Worm (Caenorhabditis elegans) whole organism, mixed stage, embryonic: ENCODE results near the gene D1053.4.

Experiments used
- bed-3 ChIP-seq: fragments of 200-800 bp; sonication (Bioruptor generic); optimal IDR thresholded peaks from 3 replicates; lab custom pipeline; 2018; ENCODE audit warnings: mild to moderate bottlenecking, missing genetic modification characterization, moderate library complexity, missing compliant biosample characterization
- blmp-1 ChIP-seq: fragments of 150-350 bp; optimal IDR thresholded peaks from 2 replicates; lab custom pipeline; 2014; ENCODE audit warnings: missing biosample characterization, missing genetic modification characterization
- ceh-39 ChIP-seq: fragments of 150-350 bp; optimal IDR thresholded peaks from 2 replicates; lab custom pipeline; 2014; ENCODE audit warnings: missing biosample characterization, missing genetic modification characterization
- ceh-83 ChIP-seq: fragments of 200-800 bp; sonication (Bioruptor generic); optimal IDR thresholded peaks from 2 replicates; lab custom pipeline; 2018; ENCODE audit warnings: mild to moderate bottlenecking, missing genetic modification characterization, missing compliant biosample characterization
- ces-1 ChIP-seq: fragments of 150-350 bp; optimal IDR thresholded peaks from 2 replicates; lab custom pipeline; 2014; ENCODE audit warnings: missing biosample characterization, missing genetic modification reagents, missing genetic modification characterization
- cnd-1 ChIP-seq: fragments of 200-800 bp; sonication (Bioruptor generic); optimal IDR thresholded peaks from 2 replicates; lab custom pipeline; 2018; ENCODE audit warnings: mild to moderate bottlenecking, missing genetic modification characterization, missing compliant biosample characterization
- elt-1 ChIP-seq: sonication (generic microtip); optimal IDR thresholded peaks from 2 replicates; lab custom pipeline; 2017; ENCODE audit warnings: missing genetic modification characterization, mild to moderate bottlenecking, missing compliant biosample characterization, antibody characterized with exemption, moderate library complexity, borderline replicate concordance; ENCODE audit not compliant: insufficient read depth
- elt-3 ChIP-seq: fragments of 150-350 bp; optimal IDR thresholded peaks from 2 replicates; lab custom pipeline; 2014; ENCODE audit warnings: missing biosample characterization, missing genetic modification characterization
- ham-2 ChIP-seq: fragments of 200-800 bp; sonication (Bioruptor generic); optimal IDR thresholded peaks from 2 replicates; lab custom pipeline; 2018; ENCODE audit warnings: mild to moderate bottlenecking, missing genetic modification characterization, missing compliant biosample characterization
- hlh-1 ChIP-seq: fragments of 150-350 bp; optimal IDR thresholded peaks from 2 replicates; lab custom pipeline; 2014; ENCODE audit warnings: missing biosample characterization, missing genetic modification reagents, missing genetic modification characterization
- lin-13 ChIP-seq: fragments of 150-350 bp; optimal IDR thresholded peaks from 2 replicates; lab custom pipeline; 2014; ENCODE audit warnings: missing biosample characterization, missing genetic modification characterization
- lin-32 ChIP-seq: fragments of 200-800 bp; sonication (Bioruptor generic); optimal IDR thresholded peaks from 2 replicates; lab custom pipeline; 2018; ENCODE audit warnings: mild to moderate bottlenecking, missing genetic modification characterization, missing compliant biosample characterization
- mab-5 ChIP-seq: fragments of 150-350 bp; optimal IDR thresholded peaks from 2 replicates; lab custom pipeline; 2014; ENCODE audit warnings: missing biosample characterization, missing genetic modification characterization
- mep-1 ChIP-seq: fragments of 150-350 bp; optimal IDR thresholded peaks from 2 replicates; lab custom pipeline; 2017; ENCODE audit warnings: missing biosample characterization, missing genetic modification reagents, missing genetic modification characterization, inconsistent platforms
- nhr-12 ChIP-seq: fragments of 150-350 bp; optimal IDR thresholded peaks from 2 replicates; lab custom pipeline; 2014; ENCODE audit warnings: missing biosample characterization, missing genetic modification characterization
- nhr-2 ChIP-seq: fragments of 150-350 bp; optimal IDR thresholded peaks from 2 replicates; lab custom pipeline; 2014; ENCODE audit warnings: missing biosample characterization, missing genetic modification characterization
- pha-4 ChIP-seq: fragments of 150-350 bp; optimal IDR thresholded peaks from 2 replicates; lab custom pipeline; 2018; ENCODE audit warnings: missing biosample characterization, missing genetic modification reagents, missing genetic modification characterization
- sem-2 ChIP-seq: fragments of 200-800 bp; sonication (Bioruptor generic); optimal IDR thresholded peaks from 2 replicates; lab custom pipeline; 2018; ENCODE audit warnings: mild to moderate bottlenecking, missing genetic modification characterization, missing compliant biosample characterization
- tbx-8 ChIP-seq: fragments of 200-800 bp; sonication (Bioruptor generic); optimal IDR thresholded peaks from 2 replicates; lab custom pipeline; 2018; ENCODE audit warnings: mild to moderate bottlenecking, missing genetic modification characterization, moderate library complexity, missing compliant biosample characterization
- unc-120 ChIP-seq: sonication (generic microtip); optimal IDR thresholded peaks from 2 replicates; lab custom pipeline; 2017; ENCODE audit warnings: missing genetic modification characterization, missing compliant biosample characterization; ENCODE audit not compliant: poor library complexity, severe bottlenecking
- zip-8 ChIP-seq: fragments of 150-350 bp; optimal IDR thresholded peaks from 2 replicates; lab custom pipeline; 2014; ENCODE audit warnings: missing biosample characterization, missing genetic modification characterization
- ztf-11 ChIP-seq: fragments of 150-350 bp; optimal IDR thresholded peaks from 2 replicates; lab custom pipeline; 2014; ENCODE audit warnings: missing biosample characterization, missing genetic modification characterization

The D1053.4 gene

ce11 chrX:11679211-11679977 is 44.2 kb downstream of the D1053.4 start:
- TF ChIP-seq ztf-11 (no peak), elt-1 (tag; lab: Kevin White, UChicago) (no peak), hlh-1 (no peak), cnd-1 (tag; lab: Kevin White, UChicago) (no peak), ham-2 (GFP tag; lab: Kevin White, UChicago) (no peak), mep-1 (tag; lab: Kevin White, UChicago) (no peak), elt-3 (tag; lab: Kevin White, UChicago) (no peak), sem-2 (GFP tag; lab: Kevin White, UChicago) (no peak), pha-4 (no peak), unc-120 (tag; lab: Kevin White, UChicago) (no peak), ceh-39 (tag; lab: Kevin White, UChicago) (no peak), ces-1 (GFP tag; lab: Kevin White, UChicago) (no peak), blmp-1 (no peak)

ce11 chrX:11675573-11675972 is 48.0 kb downstream of the D1053.4 start:
- TF ChIP-seq ceh-83 (GFP tag; lab: Kevin White, UChicago) (no peak), sem-2 (GFP tag; lab: Kevin White, UChicago) (no peak), blmp-1 (no peak), bed-3 (no peak), zip-8 (tag; lab: Kevin White, UChicago) (no peak), nhr-2 (tag; lab: Kevin White, UChicago) (peak; percentile 49), mab-5 (tag; lab: Kevin White, UChicago) (no peak), elt-3 (tag; lab: Kevin White, UChicago) (no peak), nhr-12 (tag; lab: Kevin White, UChicago) (no peak), elt-1 (tag; lab: Kevin White, UChicago) (no peak), ces-1 (GFP tag; lab: Kevin White, UChicago) (no peak), lin-32 (GFP tag; lab: Kevin White, UChicago) (no peak), cnd-1 (tag; lab: Kevin White, UChicago) (peak; percentile 73)

- TF ChIP-seq elt-1 (tag; lab: Kevin White, UChicago): no peak
- TF ChIP-seq mab-5 (tag; lab: Kevin White, UChicago): no peak
- TF ChIP-seq tbx-8 (GFP tag; lab: Kevin White, UChicago): no peak
- TF ChIP-seq cnd-1 (tag; lab: Kevin White, UChicago): peak; percentile 82
- peak; percentile 65 for TF ChIP-seq ces-1 (GFP tag; lab: Kevin White, UChicago)
- no peak for TF ChIP-seq lin-13 (tag; lab: Kevin White, UChicago)
- TF ChIP-seq elt-3 (tag; lab: Kevin White, UChicago): no peak
- TF ChIP-seq lin-32 (GFP tag; lab: Kevin White, UChicago): peak; percentile 85
These were observed 50.4 kb downstream of the D1053.4 start for ce11 chrX:11673063-11673759.
